Worm (Caenorhabditis elegans): ENCODE measurements around the gene C56A3.4.
A peak's percentile ranks its signal among the peaks of the same experiment; 100 is the strongest.

The C56A3.4 gene

ce11 chrV:13565197-13565596 is 13.6 kb upstream of the C56A3.4 start (continued):
- peak in 1 of 2 experiments; percentile 83 for TF ChIP-seq let-607 (tag; optimal IDR thresholded peaks at IDR 0.05)
- TF ChIP-seq ztf-25 (GFP tag; IDR thresholded peaks at IDR 0.05) = no peak
- TF ChIP-seq nfya-1 (tag; optimal IDR thresholded peaks at IDR 0.05; ENCODE audit: borderline replicate concordance, insufficient read depth) = no peak
- no peak for TF ChIP-seq sea-2 (GFP tag; IDR thresholded peaks at IDR 0.05)
- peak; percentile 18 for TF ChIP-seq pha-4 (tag; optimal IDR thresholded peaks at IDR 0.05)
- peak; percentile 42; the same call in 1 of the 2 replicates for TF ChIP-seq madf-6 (GFP tag; IDR thresholded peaks at IDR 0.05)
- TF ChIP-seq lag-1 (GFP tag; IDR thresholded peaks at IDR 0.05) = no peak
- no peak for TF ChIP-seq fkh-3 (tag; optimal IDR thresholded peaks at IDR 0.05)

DNA sequence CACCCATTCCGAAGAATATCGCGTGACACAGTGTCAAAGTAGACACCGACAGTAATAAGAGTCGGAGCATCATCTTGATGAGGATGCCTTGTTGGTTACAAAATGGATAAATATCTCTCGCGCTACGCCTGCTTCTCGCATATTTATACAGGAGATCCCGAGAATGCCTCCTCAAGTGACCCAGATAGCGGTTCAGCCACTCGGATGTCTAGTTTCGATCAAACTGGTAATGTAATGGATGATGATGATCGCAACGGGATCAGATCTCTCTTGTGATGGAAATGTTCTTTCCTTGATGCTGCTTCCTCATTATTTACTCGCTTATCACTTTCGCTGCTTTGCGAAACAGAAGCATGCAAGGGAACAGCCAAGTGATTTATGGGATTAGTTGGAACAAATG is 12.3 kb upstream of the C56A3.4 start, which contains the start of gene grl-17:
TSS of gene grl-17 (minus strand) at position 101 of the 400 bp plus-strand sequence.
- no peak for TF ChIP-seq nhr-80 (tag; optimal IDR thresholded peaks at IDR 0.05)
- no peak for TF ChIP-seq cebp-1 (GFP tag; IDR thresholded peaks at IDR 0.05)
- no peak for TF ChIP-seq cebp-1 (tag; optimal IDR thresholded peaks at IDR 0.05)
- no peak for TF ChIP-seq hmg-1.2 (GFP tag; IDR thresholded peaks at IDR 0.05)
- TF ChIP-seq sptf-2 (GFP tag; optimal IDR thresholded peaks at IDR 0.05) = no peak
- no peak for TF ChIP-seq egrh-3 (GFP tag; IDR thresholded peaks at IDR 0.05)
- TF ChIP-seq repo-1 (tag; optimal IDR thresholded peaks at IDR 0.05) = no peak
- TF ChIP-seq lsl-1 (GFP tag; optimal IDR thresholded peaks at IDR 0.05) = no peak
- TF ChIP-seq ekl-4 (GFP tag; IDR thresholded peaks at IDR 0.05) = no peak
- no peak for TF ChIP-seq ZK185.1 (tag; optimal IDR thresholded peaks at IDR 0.05; ENCODE audit: poor library complexity, severe bottlenecking)
- TF ChIP-seq ama-1 (optimal IDR thresholded peaks at IDR 0.05) = no peak
- TF ChIP-seq ama-1 (GFP tag; optimal IDR thresholded peaks at IDR 0.05) = no peak
- TF ChIP-seq Y67H2A.10 (GFP tag; conservative IDR thresholded peaks at IDR 0.05) = no peak

ce11 chrV:13562748-13563147 is 11.2 kb upstream of the C56A3.4 start:
- TF ChIP-seq lag-1 (GFP tag; IDR thresholded peaks at IDR 0.05) = no peak
- peak; percentile 66 for TF ChIP-seq egrh-3 (GFP tag; IDR thresholded peaks at IDR 0.05)
- peak; percentile 82 for TF ChIP-seq zfh-2 (GFP tag; conservative IDR thresholded peaks at IDR 0.05)
- TF ChIP-seq lsl-1 (GFP tag; optimal IDR thresholded peaks at IDR 0.05) = no peak

DNA sequence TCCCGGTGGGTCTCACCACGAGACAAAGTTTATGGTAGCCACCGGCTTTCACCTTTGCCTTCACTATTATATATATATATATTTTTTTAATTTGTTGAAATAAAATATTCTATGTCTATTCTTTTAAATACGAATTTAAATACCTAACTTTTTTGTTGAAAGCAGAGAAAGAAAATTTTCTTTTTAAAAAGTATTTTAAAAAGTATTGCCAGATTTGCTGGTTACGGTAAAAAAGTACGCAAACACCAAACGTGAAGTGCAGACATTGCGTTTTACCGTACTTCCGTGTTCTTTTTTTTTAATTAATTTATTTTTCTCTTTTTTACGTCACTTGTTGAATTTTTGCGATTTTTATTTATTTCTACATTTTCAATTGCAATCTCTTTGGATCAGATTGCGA is 8.4 kb upstream of the C56A3.4 start, which contains the start of gene C56A3.8:
TSS of gene C56A3.8 (plus strand) at position 301 of the 400 bp plus-strand sequence.
- TF ChIP-seq D2030.7 (GFP tag; IDR thresholded peaks at IDR 0.05) = peak; percentile 38; the same call in 1 of the 2 replicates
- no peak for TF ChIP-seq chd-7 (tag; optimal IDR thresholded peaks at IDR 0.05)
- peak; percentile 84 for TF ChIP-seq lsl-1 (GFP tag; optimal IDR thresholded peaks at IDR 0.05)

DNA sequence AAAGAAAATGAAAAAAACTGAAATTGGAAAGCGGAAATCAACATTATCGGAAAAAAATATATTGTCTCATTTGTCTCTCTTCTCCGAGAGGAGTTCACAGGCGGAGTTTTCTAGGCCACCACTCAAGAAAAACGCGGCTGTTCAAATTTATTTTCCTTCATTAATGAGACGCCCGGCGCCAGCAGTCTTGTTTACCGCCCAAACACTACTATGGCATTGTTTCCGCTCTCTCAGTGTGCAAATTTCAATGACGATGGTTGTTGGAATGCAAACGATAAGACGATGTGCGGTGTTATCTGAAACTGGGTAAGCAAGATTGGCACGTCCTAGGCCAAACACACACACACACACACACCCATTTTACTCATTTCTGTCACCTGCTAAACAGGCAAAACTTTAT is 5.2 kb upstream of the C56A3.4 start, which contains the start of gene cav-2:
TSS of gene cav-2 (plus strand) at position 359 of the 400 bp plus-strand sequence.
- TF ChIP-seq atf-7 (tag; optimal IDR thresholded peaks at IDR 0.05) (peak; percentile 74), nhr-120 (GFP tag; IDR thresholded peaks at IDR 0.05) (0 out of 2 replicates have a peak, but pooled peaks have one; percentile 53), hmg-1.2 (GFP tag; IDR thresholded peaks at IDR 0.05) (peak; percentile 33), cebp-2 (GFP tag; IDR thresholded peaks at IDR 0.05) (no peak), dpl-1 (GFP tag; optimal IDR thresholded peaks at IDR 0.05) (peak; percentile 80), tbx-9 (tag; optimal IDR thresholded peaks at IDR 0.05; ENCODE audit: borderline replicate concordance) (no peak), Y53G8AR.9 (GFP tag; conservative IDR thresholded peaks at IDR 0.05) (no peak), F22D6.2 (tag; optimal IDR thresholded peaks at IDR 0.05) (peak; percentile 36), athp-1 (tag; optimal IDR thresholded peaks at IDR 0.05) (peak; percentile 11), ceh-40 (GFP tag; IDR thresholded peaks at IDR 0.05) (no peak), tlf-1 (GFP tag; optimal IDR thresholded peaks at IDR 0.05) (peak; percentile 21), somi-1 (GFP tag; optimal IDR thresholded peaks at IDR 0.05) (no peak), ceh-58 (GFP tag; IDR thresholded peaks at IDR 0.05) (no peak), nhr-80 (tag; optimal IDR thresholded peaks at IDR 0.05) (peak; percentile 95), snpc-1.1 (tag; optimal IDR thresholded peaks at IDR 0.05; ENCODE audit: insufficient read depth) (no peak), ZK185.1 (tag; optimal IDR thresholded peaks at IDR 0.05; ENCODE audit: poor library complexity, severe bottlenecking) (peak; percentile 89), nhr-27 (tag; optimal IDR thresholded peaks at IDR 0.05) (peak; percentile 57), B0336.3 (GFP tag; IDR thresholded peaks at IDR 0.05) (peak; percentile 61; the same call in 1 of the 2 replicates), aptf-2 (GFP tag; conservative IDR thresholded peaks at IDR 0.05) (0 out of 2 replicates have a peak, but pooled peaks have one; percentile 25), akir-1 (GFP tag; optimal IDR thresholded peaks at IDR 0.05) (no peak), die-1 (tag; optimal IDR thresholded peaks at IDR 0.05) (no peak)
